Worm (Caenorhabditis elegans) whole organism, L4 larva: ENCODE measurements around the gene mrps-33.

Experiments
- F10B5.3 ChIP-seq: sonication (generic microtip); optimal IDR thresholded peaks from 2 replicates; lab custom pipeline; 2016; ENCODE audit warnings: mild to moderate bottlenecking, missing genetic modification characterization, missing compliant biosample characterization
- T20F7.1 ChIP-seq: fragments of 200-800 bp; sonication (Bioruptor generic); optimal IDR thresholded peaks from 2 replicates; lab custom pipeline; 2018; ENCODE audit warnings: mild to moderate bottlenecking, missing genetic modification characterization, missing compliant biosample characterization
- ZK546.5 ChIP-seq, 2 experiments: sonication (generic microtip); optimal IDR thresholded peaks; 2 replicates each; lab custom pipeline; 2017; ENCODE audit warnings: missing biosample characterization in 2 of 2, missing genetic modification characterization in 2 of 2
- ama-1 ChIP-seq: fragments of 150-350 bp; optimal IDR thresholded peaks from 2 replicates; lab custom pipeline; 2014; ENCODE audit warnings: inconsistent platforms, mixed read lengths
- ceh-82 ChIP-seq: sonication (generic microtip); optimal IDR thresholded peaks from 2 replicates; lab custom pipeline; 2017; ENCODE audit warnings: missing biosample characterization, missing genetic modification characterization
- cey-2 ChIP-seq: sonication (generic microtip); optimal IDR thresholded peaks from 3 replicates; lab custom pipeline; 2017; ENCODE audit warnings: missing genetic modification characterization, mild to moderate bottlenecking, missing compliant biosample characterization, antibody characterized with exemption, borderline replicate concordance; ENCODE audit not compliant: insufficient read depth
- ctbp-1 ChIP-seq: fragments of 200-800 bp; sonication (Bioruptor generic); IDR thresholded peaks from 2 replicates; pipeline ENCODE4 v1.3.6; 2022; ENCODE audit warnings: missing genetic modification reagents, missing genetic modification characterization, missing compliant biosample characterization
- hif-1 ChIP-seq, 2 experiments: sonication (generic microtip); optimal IDR thresholded peaks; 2 replicates each; lab custom pipeline; 2016 to 2017; ENCODE audit warnings: missing compliant biosample characterization in 2 of 2, missing genetic modification characterization in 2 of 2, missing genetic modification reagents in 2 of 2, missing genotype in 2 of 2, mild to moderate bottlenecking in 1 of 2
- spr-1 ChIP-seq: sonication (generic microtip); optimal IDR thresholded peaks from 2 replicates; lab custom pipeline; 2016; ENCODE audit warnings: mild to moderate bottlenecking, missing genetic modification characterization, missing compliant biosample characterization
- unc-39 ChIP-seq: sonication (generic microtip); optimal IDR thresholded peaks from 2 replicates; lab custom pipeline; 2017; ENCODE audit warnings: missing biosample characterization, missing genetic modification characterization

- TF ChIP-seq ZK546.5 (tag; optimal IDR thresholded peaks at IDR 0.05; lab: Kevin White, UChicago): no peak
- no peak for TF ChIP-seq ceh-82
- TF ChIP-seq cey-2 (tag; lab: Kevin White, UChicago): no peak
- no peak for TF ChIP-seq T20F7.1 (GFP tag; lab: Kevin White, UChicago)
- TF ChIP-seq spr-1 (tag; lab: Kevin White, UChicago): no peak
- TF ChIP-seq F10B5.3 (tag; lab: Kevin White, UChicago): no peak
- TF ChIP-seq ctbp-1 (GFP tag; lab: Robert Waterston, UW): no peak
- no peak for TF ChIP-seq ama-1 (lab: Kevin White, UChicago)
- TF ChIP-seq unc-39 (tag; lab: Kevin White, UChicago): no peak
- TF ChIP-seq hif-1 (tag; optimal IDR thresholded peaks at IDR 0.05; lab: Kevin White, UChicago): no peak
These were observed 12.7 kb upstream of the mrps-33 start for ce11 chrIV:8752492-8752891.
